Fruit fly (Drosophila melanogaster): ENCODE results near the gene CG32523.

dm6 chrX:21251048-21251447, 33.4 kb downstream of the CG32523 start, which contains the start of gene CG1722:
- TF ChIP-seq fd96Ca (GFP tag; IDR thresholded peaks at IDR 0.05): no peak
- no peak for TF ChIP-seq CG17806 (tag; optimal IDR thresholded peaks at IDR 0.05)
- no peak for TF ChIP-seq CG34367 (tag; optimal IDR thresholded peaks at IDR 0.05)
- TF ChIP-seq Snoo (tag; optimal IDR thresholded peaks at IDR 0.05): no peak
